Worm (Caenorhabditis elegans): Measurements from ENCODE around the gene pigq-1.
A peak's percentile ranks its signal among the peaks of the same experiment; 100 is the strongest.

pigq-1 gene

ce11 chrIV:11105724-11106123 is 41.3 kb downstream of the pigq-1 start, which contains the start of gene srlf-24:
srlf-24 (minus strand) TSS chrIV:11105824.
- TF ChIP-seq mxl-3 (GFP tag; optimal IDR thresholded peaks at IDR 0.05), result no peak
- TF ChIP-seq nhr-48 (tag; optimal IDR thresholded peaks at IDR 0.05), result no peak
- no peak for TF ChIP-seq dmd-6 (GFP tag; IDR thresholded peaks at IDR 0.05)
- TF ChIP-seq lin-1 (GFP tag; IDR thresholded peaks at IDR 0.05), result no peak

ce11 chrIV:11103501-11103900 is 43.5 kb downstream of the pigq-1 start:
- TF ChIP-seq D1046.2 (GFP tag; IDR thresholded peaks at IDR 0.05), result no peak
- peak in 1 of 2 experiments; percentile 85 for TF ChIP-seq unc-62 (GFP tag; optimal IDR thresholded peaks at IDR 0.05 in 1 of 2)
- TF ChIP-seq unc-62 (tag; optimal IDR thresholded peaks at IDR 0.05), result no peak

ce11 chrIV:11102608-11103007 is 44.4 kb downstream of the pigq-1 start, which contains the start of gene srlf-17:
srlf-17 (minus strand) TSS chrIV:11102708.
- no peak for TF ChIP-seq snpc-4 (tag; optimal IDR thresholded peaks at IDR 0.05)
- TF ChIP-seq fkh-10 (GFP tag; optimal IDR thresholded peaks at IDR 0.05), result no peak
- TF ChIP-seq tra-1 (GFP tag; IDR thresholded peaks at IDR 0.05), result no peak
- no peak for TF ChIP-seq nhr-42 (GFP tag; IDR thresholded peaks at IDR 0.05)
- TF ChIP-seq nhr-28 (tag; optimal IDR thresholded peaks at IDR 0.05), result no peak

- TF ChIP-seq zip-11 (GFP tag; IDR thresholded peaks at IDR 0.05), result no peak
Observed at ce11 chrIV:11101383-11101782, 45.7 kb downstream of the pigq-1 start, which contains the start of gene srlf-18. srlf-18 (minus strand) TSS chrIV:11101483.

ce11 chrIV:11100271-11100670 is 46.8 kb downstream of the pigq-1 start, which contains the start of gene str-3:
str-3 (minus strand) TSS chrIV:11100371.
- TF ChIP-seq unc-62 (GFP tag; optimal IDR thresholded peaks at IDR 0.05 in 1 of 2) (peak in 1 of 2 experiments; percentile 33), unc-62 (tag; optimal IDR thresholded peaks at IDR 0.05) (no peak), ceh-32 (tag; optimal IDR thresholded peaks at IDR 0.05; ENCODE audit: poor library complexity) (no peak), nhr-102 (tag; optimal IDR thresholded peaks at IDR 0.05) (no peak)

ce11 chrIV:11097795-11098194 is 49.3 kb downstream of the pigq-1 start, which contains the start of gene M7.12:
M7.12 (minus strand) TSS chrIV:11097982.
- TF ChIP-seq lin-38 (GFP tag; IDR thresholded peaks at IDR 0.05), result no peak
- TF ChIP-seq ceh-28 (tag; optimal IDR thresholded peaks at IDR 0.05), result no peak
- no peak for TF ChIP-seq nhr-10 (tag; optimal IDR thresholded peaks at IDR 0.05)
- no peak for TF ChIP-seq fos-1 (tag; optimal IDR thresholded peaks at IDR 0.05)
- peak; percentile 76 for TF ChIP-seq nhr-76 (tag; optimal IDR thresholded peaks at IDR 0.05)
